Worm (Caenorhabditis elegans) whole organism, mixed stage, embryonic: Measurements from ENCODE around the gene ptp-5.1.

Experiments
- M03D4.4 ChIP-seq: sonication (generic microtip); optimal IDR thresholded peaks from 2 replicates; lab custom pipeline; 2017; ENCODE audit warnings: mild to moderate bottlenecking, missing genetic modification characterization, missing compliant biosample characterization
- bed-3 ChIP-seq: fragments of 200-800 bp; sonication (Bioruptor generic); optimal IDR thresholded peaks from 3 replicates; lab custom pipeline; 2018; ENCODE audit warnings: mild to moderate bottlenecking, missing genetic modification characterization, moderate library complexity, missing compliant biosample characterization
- blmp-1 ChIP-seq: fragments of 150-350 bp; optimal IDR thresholded peaks from 2 replicates; lab custom pipeline; 2014; ENCODE audit warnings: missing biosample characterization, missing genetic modification characterization
- ceh-43 ChIP-seq: fragments of 200-800 bp; sonication (Bioruptor generic); optimal IDR thresholded peaks from 2 replicates; lab custom pipeline; 2018; ENCODE audit warnings: mild to moderate bottlenecking, missing genetic modification characterization, moderate library complexity, missing compliant biosample characterization
- ceh-83 ChIP-seq: fragments of 200-800 bp; sonication (Bioruptor generic); optimal IDR thresholded peaks from 2 replicates; lab custom pipeline; 2018; ENCODE audit warnings: mild to moderate bottlenecking, missing genetic modification characterization, missing compliant biosample characterization
- ces-1 ChIP-seq: fragments of 150-350 bp; optimal IDR thresholded peaks from 2 replicates; lab custom pipeline; 2014; ENCODE audit warnings: missing biosample characterization, missing genetic modification reagents, missing genetic modification characterization
- drap-1 ChIP-seq: fragments of 200-800 bp; sonication (Bioruptor generic); optimal IDR thresholded peaks from 3 replicates; lab custom pipeline; 2018; ENCODE audit warnings: mild to moderate bottlenecking, missing genetic modification characterization, missing compliant biosample characterization
- elt-1 ChIP-seq: sonication (generic microtip); optimal IDR thresholded peaks from 2 replicates; lab custom pipeline; 2017; ENCODE audit warnings: missing genetic modification characterization, mild to moderate bottlenecking, missing compliant biosample characterization, antibody characterized with exemption, moderate library complexity, borderline replicate concordance; ENCODE audit not compliant: insufficient read depth
- elt-3 ChIP-seq: fragments of 150-350 bp; optimal IDR thresholded peaks from 2 replicates; lab custom pipeline; 2014; ENCODE audit warnings: missing biosample characterization, missing genetic modification characterization
- ham-2 ChIP-seq: fragments of 200-800 bp; sonication (Bioruptor generic); optimal IDR thresholded peaks from 2 replicates; lab custom pipeline; 2018; ENCODE audit warnings: mild to moderate bottlenecking, missing genetic modification characterization, missing compliant biosample characterization
- hlh-1 ChIP-seq: fragments of 150-350 bp; optimal IDR thresholded peaks from 2 replicates; lab custom pipeline; 2014; ENCODE audit warnings: missing biosample characterization, missing genetic modification reagents, missing genetic modification characterization
- lin-13 ChIP-seq: fragments of 150-350 bp; optimal IDR thresholded peaks from 2 replicates; lab custom pipeline; 2014; ENCODE audit warnings: missing biosample characterization, missing genetic modification characterization
- lin-32 ChIP-seq: fragments of 200-800 bp; sonication (Bioruptor generic); optimal IDR thresholded peaks from 2 replicates; lab custom pipeline; 2018; ENCODE audit warnings: mild to moderate bottlenecking, missing genetic modification characterization, missing compliant biosample characterization
- lsy-2 ChIP-seq: fragments of 150-350 bp; optimal IDR thresholded peaks from 2 replicates; lab custom pipeline; 2014; ENCODE audit warnings: missing biosample characterization, missing genetic modification characterization
- mep-1 ChIP-seq: fragments of 150-350 bp; optimal IDR thresholded peaks from 2 replicates; lab custom pipeline; 2017; ENCODE audit warnings: missing biosample characterization, missing genetic modification reagents, missing genetic modification characterization, inconsistent platforms
- mls-2 ChIP-seq: sonication (generic microtip); optimal IDR thresholded peaks from 2 replicates; lab custom pipeline; 2016; ENCODE audit warnings: mild to moderate bottlenecking, missing genetic modification characterization, moderate library complexity, missing compliant biosample characterization
- nhr-12 ChIP-seq: fragments of 150-350 bp; optimal IDR thresholded peaks from 2 replicates; lab custom pipeline; 2014; ENCODE audit warnings: missing biosample characterization, missing genetic modification characterization
- nhr-237 ChIP-seq: fragments of 150-350 bp; optimal IDR thresholded peaks from 2 replicates; lab custom pipeline; 2014; ENCODE audit warnings: missing biosample characterization, missing genetic modification characterization
- nhr-28 ChIP-seq: fragments of 150-350 bp; optimal IDR thresholded peaks from 2 replicates; lab custom pipeline; 2014; ENCODE audit warnings: missing biosample characterization, missing genetic modification characterization
- nhr-76 ChIP-seq: sonication (generic microtip); optimal IDR thresholded peaks from 2 replicates; lab custom pipeline; 2017; ENCODE audit warnings: missing biosample characterization, missing genetic modification characterization
- pha-4 ChIP-seq: fragments of 150-350 bp; optimal IDR thresholded peaks from 2 replicates; lab custom pipeline; 2018; ENCODE audit warnings: missing biosample characterization, missing genetic modification reagents, missing genetic modification characterization
- sem-2 ChIP-seq: fragments of 200-800 bp; sonication (Bioruptor generic); optimal IDR thresholded peaks from 2 replicates; lab custom pipeline; 2018; ENCODE audit warnings: mild to moderate bottlenecking, missing genetic modification characterization, missing compliant biosample characterization
- snpc-4 ChIP-seq: fragments of 150-350 bp; optimal IDR thresholded peaks from 2 replicates; lab custom pipeline; 2014; ENCODE audit warnings: missing biosample characterization, missing genetic modification characterization
- sptf-1 ChIP-seq: sonication (generic microtip); optimal IDR thresholded peaks from 2 replicates; lab custom pipeline; 2017; ENCODE audit warnings: mild to moderate bottlenecking, missing genetic modification characterization, moderate library complexity, missing compliant biosample characterization
- tbx-8 ChIP-seq: fragments of 200-800 bp; sonication (Bioruptor generic); optimal IDR thresholded peaks from 2 replicates; lab custom pipeline; 2018; ENCODE audit warnings: mild to moderate bottlenecking, missing genetic modification characterization, moderate library complexity, missing compliant biosample characterization
- unc-120 ChIP-seq: sonication (generic microtip); optimal IDR thresholded peaks from 2 replicates; lab custom pipeline; 2017; ENCODE audit warnings: missing genetic modification characterization, missing compliant biosample characterization; ENCODE audit not compliant: poor library complexity, severe bottlenecking
- unc-62 ChIP-seq: fragments of 150-350 bp; optimal IDR thresholded peaks from 2 replicates; lab custom pipeline; 2014; ENCODE audit warnings: missing biosample characterization, missing genetic modification reagents, missing genetic modification characterization

ptp-5.1 gene

ce11 chrIV:5166030-5166429 is at the start of gene ptp-5.1:
Gene ptp-5.1, plus strand, starts transcription at chrIV:5166330.
- no peak for TF ChIP-seq nhr-237 (tag; lab: Kevin White, UChicago)
- no peak for TF ChIP-seq blmp-1 (tag; lab: Kevin White, UChicago)
- TF ChIP-seq nhr-28 (tag; lab: Kevin White, UChicago) = no peak
- TF ChIP-seq M03D4.4 (tag; lab: Kevin White, UChicago) = no peak
- TF ChIP-seq ham-2 = no peak
- TF ChIP-seq lin-32 (GFP tag; lab: Kevin White, UChicago) = no peak
- no peak for TF ChIP-seq mls-2 (tag; lab: Kevin White, UChicago)
- no peak for TF ChIP-seq drap-1 (GFP tag; lab: Kevin White, UChicago)
- TF ChIP-seq ceh-43 (GFP tag; lab: Kevin White, UChicago) = no peak
- no peak for TF ChIP-seq tbx-8 (GFP tag; lab: Kevin White, UChicago)
- no peak for TF ChIP-seq elt-1 (tag; lab: Kevin White, UChicago)
- TF ChIP-seq nhr-12 = no peak

DNA sequence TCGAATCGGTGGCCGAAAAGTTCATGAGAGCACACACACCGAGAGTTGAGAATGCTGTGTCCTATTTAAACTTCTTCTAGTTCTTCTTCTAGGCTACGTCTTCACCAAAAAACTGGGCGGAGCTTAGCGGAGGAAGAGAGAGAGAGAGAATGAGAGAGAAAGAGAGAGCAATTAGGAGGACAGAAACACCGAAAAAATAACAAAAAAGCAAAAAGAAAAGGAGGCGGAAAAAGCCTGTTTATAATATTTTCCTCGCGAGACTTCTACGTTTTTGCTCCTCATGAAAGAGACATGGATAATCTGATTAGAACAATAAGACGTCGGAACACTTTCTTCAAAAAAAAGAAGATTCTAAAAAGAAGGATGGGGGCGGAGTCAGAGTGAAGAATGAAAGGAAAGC is 44.1 kb upstream of the ptp-5.1 start, which contains the start of gene tkr-3:
TSS of gene tkr-3 (minus strand) at position 101 of the 400 bp plus-strand sequence.
- TF ChIP-seq ces-1 (GFP tag; lab: Kevin White, UChicago) (peak; percentile 21), blmp-1 (tag; lab: Kevin White, UChicago) (no peak)

DNA sequence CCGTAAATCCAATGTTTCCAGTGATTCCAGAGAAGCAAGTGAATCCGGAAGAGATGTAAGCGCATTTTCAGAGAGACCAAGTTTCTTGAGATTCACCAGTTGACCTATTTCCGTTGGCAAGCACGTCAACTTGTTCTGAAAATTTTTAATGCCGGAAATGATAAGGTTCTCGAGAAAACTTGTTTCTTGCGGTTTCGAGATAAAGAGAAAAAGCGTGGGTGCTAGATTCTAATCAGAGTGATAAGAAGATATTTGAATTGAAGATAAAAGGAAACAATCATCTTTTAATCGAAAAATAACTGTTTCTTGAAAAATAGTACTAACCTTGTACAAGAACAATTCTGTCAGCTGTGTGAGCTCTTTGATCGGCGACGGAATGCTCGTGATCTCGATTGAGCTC is 34.3 kb upstream of the ptp-5.1 start:
- TF ChIP-seq bed-3 (GFP tag; lab: Kevin White, UChicago) = no peak

DNA sequence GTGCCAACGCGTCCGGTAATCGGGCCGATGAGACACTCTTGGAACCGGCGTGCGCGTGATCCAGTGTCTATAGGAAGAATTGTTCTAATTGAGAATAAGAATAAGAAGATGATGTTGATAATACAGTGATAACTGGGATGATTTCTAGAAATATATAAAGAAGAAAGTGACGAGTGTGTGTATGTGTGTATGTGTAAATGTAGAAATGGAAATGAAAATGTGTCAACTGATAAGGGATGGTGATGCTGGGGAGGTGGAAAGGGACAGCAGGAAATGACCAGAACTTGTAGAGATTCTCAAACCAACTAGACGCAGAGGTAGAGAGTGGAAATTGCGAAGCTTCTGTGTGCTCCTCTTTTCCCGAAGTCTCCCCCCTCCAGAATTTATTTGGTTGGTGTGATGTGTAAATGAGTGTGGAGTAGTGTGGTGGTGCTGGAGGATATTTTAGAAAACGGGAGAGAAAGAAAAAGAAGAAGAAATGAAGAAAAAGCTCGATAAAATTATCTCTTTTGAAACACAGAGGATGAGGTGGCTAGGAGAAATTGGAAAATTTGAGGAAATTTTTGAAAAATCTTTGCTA is 32.2 kb upstream of the ptp-5.1 start:
- no peak for TF ChIP-seq ham-2
- TF ChIP-seq lin-13 (tag; lab: Kevin White, UChicago) = no peak
- peak; percentile 15 for TF ChIP-seq elt-3
- no peak for TF ChIP-seq drap-1 (GFP tag; lab: Kevin White, UChicago)
- TF ChIP-seq ces-1 (GFP tag; lab: Kevin White, UChicago) = peak; percentile 63
- peak; percentile 2 for TF ChIP-seq lsy-2 (tag; lab: Kevin White, UChicago)
- TF ChIP-seq hlh-1 = peak; percentile 68
- no peak for TF ChIP-seq elt-1 (tag; lab: Kevin White, UChicago)
- no peak for TF ChIP-seq nhr-76
- no peak for TF ChIP-seq sem-2 (GFP tag; lab: Kevin White, UChicago)
- no peak for TF ChIP-seq M03D4.4 (tag; lab: Kevin White, UChicago)
- TF ChIP-seq nhr-12 = no peak
- TF ChIP-seq pha-4 = no peak
- peak; percentile 82 for TF ChIP-seq unc-120
- TF ChIP-seq, all 35 proteins: peak for 5

- TF ChIP-seq mep-1 (no peak), snpc-4 (tag; lab: Kevin White, UChicago) (no peak), ceh-83 (GFP tag; lab: Kevin White, UChicago) (no peak), pha-4 (no peak), ces-1 (GFP tag; lab: Kevin White, UChicago) (no peak), tbx-8 (GFP tag; lab: Kevin White, UChicago) (no peak), unc-62 (GFP tag; lab: Kevin White, UChicago) (no peak), M03D4.4 (tag; lab: Kevin White, UChicago) (no peak), lin-32 (GFP tag; lab: Kevin White, UChicago) (no peak), nhr-12 (no peak), hlh-1 (no peak), nhr-76 (no peak)
- TF ChIP-seq, all 35 proteins: peak for 0
Observed at ce11 chrIV:5134798-5135197, 31.3 kb upstream of the ptp-5.1 start.

ce11 chrIV:5136523-5136922 is 29.6 kb upstream of the ptp-5.1 start:
- TF ChIP-seq tbx-8 (GFP tag; lab: Kevin White, UChicago) = no peak
- TF ChIP-seq unc-120 = peak; percentile 48
- TF ChIP-seq, all 35 proteins: peak for 1

DNA sequence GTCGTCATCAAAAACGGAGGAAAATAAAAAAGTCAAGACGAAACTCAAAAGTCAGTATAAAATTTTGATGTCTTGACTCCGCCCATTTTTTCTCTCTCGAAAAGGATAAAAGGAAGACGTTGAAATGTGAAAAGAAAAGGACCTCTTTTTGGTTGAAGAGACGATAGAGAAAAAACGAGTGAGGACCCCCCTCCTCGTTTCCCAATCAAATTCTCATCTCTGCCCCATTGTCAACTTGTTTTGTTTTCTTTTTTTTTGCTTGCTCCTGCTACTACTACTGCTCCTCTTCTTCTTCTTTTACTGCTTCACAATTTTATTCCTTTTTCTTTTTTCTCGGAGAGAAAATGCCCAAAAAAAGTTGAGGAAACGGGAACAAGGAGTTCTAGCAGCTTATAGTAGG is 28.3 kb upstream of the ptp-5.1 start:
- TF ChIP-seq ces-1 (GFP tag; lab: Kevin White, UChicago) (peak; percentile 88), sptf-1 (tag; lab: Kevin White, UChicago) (no peak)
